Worm (Caenorhabditis elegans) whole organism, late embryonic: ENCODE measurements around the gene cec-4.

Experiments used
- ceh-14 ChIP-seq: sonication (generic microtip); optimal IDR thresholded peaks from 2 replicates; lab custom pipeline; 2016; ENCODE audit warnings: missing genotype, missing genetic modification characterization, missing compliant biosample characterization
- ceh-2 ChIP-seq: sonication (generic microtip); optimal IDR thresholded peaks from 2 replicates; lab custom pipeline; 2016; ENCODE audit warnings: missing genotype, missing genetic modification characterization, missing compliant biosample characterization
- ceh-31 ChIP-seq: sonication (generic microtip); optimal IDR thresholded peaks from 2 replicates; lab custom pipeline; 2016; ENCODE audit warnings: missing genetic modification characterization, missing compliant biosample characterization
- dve-1 ChIP-seq: sonication (generic microtip); optimal IDR thresholded peaks from 2 replicates; lab custom pipeline; 2017; ENCODE audit warnings: antibody characterized with exemption, mild to moderate bottlenecking, missing genetic modification characterization, missing compliant biosample characterization
- elt-2 ChIP-seq: sonication (generic microtip); optimal IDR thresholded peaks from 2 replicates; lab custom pipeline; 2016; ENCODE audit warnings: missing genetic modification reagents, missing genetic modification characterization, missing compliant biosample characterization
- nfya-1 ChIP-seq: sonication (generic microtip); optimal IDR thresholded peaks from 2 replicates; lab custom pipeline; 2017; ENCODE audit warnings: missing genetic modification characterization, mild to moderate bottlenecking, missing compliant biosample characterization, antibody characterized with exemption, moderate library complexity
- nhr-11 ChIP-seq: fragments of 150-350 bp; optimal IDR thresholded peaks from 2 replicates; lab custom pipeline; 2014; ENCODE audit warnings: missing biosample characterization, missing genetic modification characterization

DNA sequence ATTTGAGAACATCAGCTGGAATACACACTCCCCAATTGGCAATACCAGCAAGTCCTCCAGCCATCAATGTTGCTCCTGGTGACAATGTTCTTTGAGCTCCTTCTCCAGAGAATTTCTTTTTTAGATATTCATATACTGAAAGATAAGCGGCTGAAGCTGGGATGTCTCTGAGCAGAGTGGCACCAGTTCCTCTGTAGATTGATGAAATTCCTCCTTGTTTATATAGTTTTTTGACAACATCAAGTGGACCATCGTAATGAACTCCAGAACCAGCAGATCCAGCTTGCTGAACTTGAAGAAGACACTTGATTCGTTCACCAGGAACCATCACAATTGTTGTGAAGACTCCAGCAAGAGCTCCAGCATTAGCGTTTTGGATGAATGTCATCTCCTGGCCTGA lies 23.4 kb upstream of the cec-4 start:
- no peak for TF ChIP-seq nhr-11 (tag; lab: Kevin White, UChicago)
- no peak for TF ChIP-seq ceh-14 (tag; lab: Kevin White, UChicago)
- TF ChIP-seq nfya-1 (tag; lab: Kevin White, UChicago): no peak
- no peak for TF ChIP-seq ceh-2 (tag; lab: Kevin White, UChicago)
- no peak for TF ChIP-seq elt-2 (tag; lab: Kevin White, UChicago)
- no peak for TF ChIP-seq dve-1
- TF ChIP-seq ceh-31: no peak
